Fruit fly (Drosophila melanogaster) whole organism, wandering third instar larva: ENCODE results near the gene CG5863.

Experiments
- Abd-B ChIP-seq: fragments of >200 bp; optimal IDR thresholded peaks from 2 replicates; lab custom pipeline; 2017; ENCODE audit warnings: missing biosample characterization, missing genetic modification characterization
- CG32264 ChIP-seq: fragments of 200-800 bp; sonication (Bioruptor generic); optimal IDR thresholded peaks from 2 replicates; lab custom pipeline; 2016; ENCODE audit warnings: missing biosample characterization, missing genetic modification characterization
- CG9705 ChIP-seq: fragments of 200-800 bp; sonication (Bioruptor generic); optimal IDR thresholded peaks from 2 replicates; lab custom pipeline; 2018; ENCODE audit warnings: missing biosample characterization, mild to moderate bottlenecking, missing genetic modification characterization
- CrebA ChIP-seq: fragments of 200-800 bp; sonication (Bioruptor generic); optimal IDR thresholded peaks from 2 replicates; lab custom pipeline; 2016; ENCODE audit warnings: missing biosample characterization, mild to moderate bottlenecking, missing genetic modification characterization, borderline replicate concordance
- Dfd ChIP-seq: fragments of >200 bp; optimal IDR thresholded peaks from 2 replicates; lab custom pipeline; 2017; ENCODE audit warnings: missing biosample characterization, missing genetic modification characterization
- Dif ChIP-seq: fragments of 200-275, 200-300 bp; sonication (Bioruptor generic); optimal IDR thresholded peaks from 2 replicates; lab custom pipeline; 2018; ENCODE audit warnings: missing biosample characterization, missing genetic modification characterization; ENCODE audit not compliant: partially characterized antibody
- GATAd ChIP-seq: sonication (Bioruptor generic); optimal IDR thresholded peaks from 2 replicates; lab custom pipeline; 2016; ENCODE audit warnings: missing biosample characterization, missing genetic modification characterization
- HLH106 ChIP-seq: fragments of 200-800 bp; optimal IDR thresholded peaks from 3 replicates; lab custom pipeline; 2019; ENCODE audit warnings: missing biosample characterization, mild to moderate bottlenecking, missing genetic modification characterization, moderate library complexity
- Hnf4 ChIP-seq: fragments of 200-800 bp; sonication (Bioruptor generic); optimal IDR thresholded peaks from 2 replicates; lab custom pipeline; 2016; ENCODE audit warnings: missing biosample characterization, mild to moderate bottlenecking, missing genetic modification characterization
- Hr78 ChIP-seq: fragments of >200 bp; optimal IDR thresholded peaks from 2 replicates; lab custom pipeline; 2017; ENCODE audit warnings: missing biosample characterization, missing genetic modification characterization
- Hr83 ChIP-seq: fragments of 200-300 bp; sonication (Bioruptor generic); optimal IDR thresholded peaks from 2 replicates; lab custom pipeline; 2016; ENCODE audit warnings: missing biosample characterization, mild to moderate bottlenecking, missing genetic modification characterization, moderate library complexity; ENCODE audit not compliant: poor library complexity, severe bottlenecking
- Jra ChIP-seq: sonication (Bioruptor generic); optimal IDR thresholded peaks from 2 replicates; lab custom pipeline; 2016; ENCODE audit warnings: missing biosample characterization, missing genetic modification characterization
- Mio ChIP-seq: sonication (Bioruptor generic); optimal IDR thresholded peaks from 2 replicates; lab custom pipeline; 2016; ENCODE audit warnings: missing biosample characterization, missing genetic modification characterization
- Myc ChIP-seq: fragments of >200 bp; optimal IDR thresholded peaks from 2 replicates; lab custom pipeline; 2017
- N ChIP-seq: fragments of >200 bp; optimal IDR thresholded peaks from 2 replicates; lab custom pipeline; 2018; ENCODE audit warnings: missing biosample characterization, missing external identifiers, missing genetic modification characterization
- OdsH ChIP-seq: fragments of 200-800 bp; sonication (Bioruptor generic); optimal IDR thresholded peaks from 2 replicates; lab custom pipeline; 2016; ENCODE audit warnings: missing biosample characterization, mild to moderate bottlenecking, missing genetic modification characterization
- Rel ChIP-seq, 2 experiments: fragments of 200-800 bp; sonication (Bioruptor generic) in 1 of 2; optimal IDR thresholded peaks; 2 replicates in 1 of 2; 3 replicates in 1 of 2; lab custom pipeline; 2016 to 2019; ENCODE audit warnings: mild to moderate bottlenecking in 2 of 2, missing biosample characterization in 2 of 2, missing genetic modification characterization in 2 of 2, moderate library complexity in 1 of 2
- Sp1 ChIP-seq: fragments of 200-800 bp; sonication (Bioruptor generic); optimal IDR thresholded peaks from 3 replicates; lab custom pipeline; 2019; ENCODE audit warnings: missing biosample characterization, mild to moderate bottlenecking, missing genetic modification characterization, moderate library complexity
- Vsx2 ChIP-seq: fragments of 200-300, 225-300 bp; sonication (Bioruptor generic); optimal IDR thresholded peaks from 2 replicates; lab custom pipeline; 2018; ENCODE audit warnings: missing biosample characterization, missing genetic modification characterization; ENCODE audit not compliant: partially characterized antibody
- br ChIP-seq: fragments of 200-800 bp; sonication (Bioruptor generic); optimal IDR thresholded peaks from 2 replicates; lab custom pipeline; 2016; ENCODE audit warnings: missing biosample characterization, missing genetic modification characterization
- brk ChIP-seq: fragments of 200-800 bp; sonication (Bioruptor generic); optimal IDR thresholded peaks from 2 replicates; lab custom pipeline; 2016; ENCODE audit warnings: missing biosample characterization, mild to moderate bottlenecking, missing genetic modification characterization
- dl ChIP-seq, 2 experiments: fragments of 175-275, 200-275 bp in 1 of 2; fragments of 200-275 bp in 1 of 2; sonication (Bioruptor generic); optimal IDR thresholded peaks; lab custom pipeline; 2018; ENCODE audit warnings: mild to moderate bottlenecking in 2 of 2, missing biosample characterization in 2 of 2, missing genetic modification characterization in 2 of 2, moderate library complexity in 2 of 2; ENCODE audit not compliant: partially characterized antibody in 2 of 2, insufficient read depth in 1 of 2
- dmrt93B ChIP-seq: fragments of 200-800 bp; sonication (Bioruptor generic); optimal IDR thresholded peaks from 2 replicates; lab custom pipeline; 2018; ENCODE audit warnings: missing biosample characterization, mild to moderate bottlenecking, missing genetic modification characterization
- dsf ChIP-seq: sonication (Bioruptor generic); optimal IDR thresholded peaks from 2 replicates; lab custom pipeline; 2016; ENCODE audit warnings: missing biosample characterization, missing genetic modification characterization, borderline replicate concordance
- ey ChIP-seq: fragments of 200-800 bp; sonication (Bioruptor generic); optimal IDR thresholded peaks from 2 replicates; lab custom pipeline; 2016; ENCODE audit warnings: missing biosample characterization, missing genetic modification characterization
- foxo ChIP-seq, 2 experiments: fragments of 200-800 bp; sonication (Bioruptor generic); optimal IDR thresholded peaks; 2 replicates in 1 of 2; 3 replicates in 1 of 2; lab custom pipeline; 2016 to 2017; ENCODE audit warnings: missing biosample characterization in 2 of 2, missing genetic modification characterization in 2 of 2
- fru ChIP-seq: fragments of 200-800 bp; sonication (Bioruptor generic); optimal IDR thresholded peaks from 3 replicates; lab custom pipeline; 2016; ENCODE audit warnings: missing biosample characterization, mild to moderate bottlenecking, missing genetic modification characterization
- h ChIP-seq: fragments of 200-800 bp; sonication (Bioruptor generic); optimal IDR thresholded peaks from 3 replicates; lab custom pipeline; 2016; ENCODE audit warnings: missing biosample characterization, mild to moderate bottlenecking, missing genetic modification characterization
- jim ChIP-seq: fragments of 175-275, 200-325 bp; sonication (Bioruptor generic); optimal IDR thresholded peaks from 2 replicates; lab custom pipeline; 2016; ENCODE audit warnings: missing biosample characterization, mild to moderate bottlenecking, missing genetic modification characterization
- lola ChIP-seq: fragments of >200 bp; optimal IDR thresholded peaks from 2 replicates; lab custom pipeline; 2017; ENCODE audit warnings: missing biosample characterization, missing genetic modification characterization
- pan ChIP-seq: fragments of >200 bp; optimal IDR thresholded peaks from 2 replicates; lab custom pipeline; 2017
- psq ChIP-seq: fragments of 200-800 bp; sonication (Bioruptor generic); optimal IDR thresholded peaks from 3 replicates; lab custom pipeline; 2017; ENCODE audit warnings: missing biosample characterization, mild to moderate bottlenecking, missing genetic modification characterization, moderate library complexity
- rgr ChIP-seq: fragments of 200-800 bp; sonication (Bioruptor generic); optimal IDR thresholded peaks from 3 replicates; lab custom pipeline; 2016; ENCODE audit warnings: missing biosample characterization, mild to moderate bottlenecking, missing genetic modification characterization
- sage ChIP-seq: fragments of 200-800 bp; sonication (Bioruptor generic); optimal IDR thresholded peaks from 2 replicates; lab custom pipeline; 2016; ENCODE audit warnings: missing biosample characterization, mild to moderate bottlenecking, missing genetic modification characterization
- sv ChIP-seq: fragments of 200-800 bp; sonication (Bioruptor generic); optimal IDR thresholded peaks from 3 replicates; lab custom pipeline; 2016; ENCODE audit warnings: missing biosample characterization, missing genetic modification characterization
- tai ChIP-seq: sonication (Bioruptor generic); optimal IDR thresholded peaks from 2 replicates; lab custom pipeline; 2016; ENCODE audit warnings: missing biosample characterization, missing genetic modification characterization
- usp ChIP-seq: fragments of >200 bp; optimal IDR thresholded peaks from 2 replicates; lab custom pipeline; 2017; ENCODE audit warnings: missing biosample characterization, missing genetic modification characterization
- woc ChIP-seq: sonication (Bioruptor generic); optimal IDR thresholded peaks from 2 replicates; lab custom pipeline; 2016; ENCODE audit warnings: missing biosample characterization, mild to moderate bottlenecking, missing genetic modification characterization

Gene CG5863

DNA sequence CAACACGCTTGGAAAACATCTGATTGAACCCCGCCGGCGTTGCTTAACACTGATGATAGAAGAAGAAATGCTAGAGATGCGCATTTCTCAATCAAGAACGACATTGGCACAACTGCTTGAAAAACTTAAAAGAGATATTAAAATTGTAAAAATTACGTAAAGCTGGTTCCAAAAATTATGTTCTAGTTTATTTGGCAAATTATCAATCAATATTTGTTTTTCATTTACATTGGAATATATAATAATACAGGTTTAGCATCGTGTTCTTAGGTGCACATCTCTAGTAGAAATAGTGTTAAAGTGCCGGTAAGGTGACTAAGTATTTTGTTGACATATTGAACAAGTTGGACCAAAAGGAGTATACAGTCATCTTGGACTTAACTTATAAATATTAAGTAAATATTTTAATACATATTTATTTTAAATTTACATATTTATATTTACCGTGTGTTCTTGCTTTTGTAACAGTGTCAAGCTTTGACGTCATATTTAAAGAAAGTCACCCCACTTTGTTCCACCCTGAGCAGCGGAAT is 19.5 kb upstream of the CG5863 start, which contains the start of the genes Brf and sds22 (continued):
- peak; percentile 18 for TF ChIP-seq Rel (GFP tag; optimal IDR thresholded peaks at IDR 0.05; lab: Kevin White, UChicago)
- TF ChIP-seq Rel (tag; optimal IDR thresholded peaks at IDR 0.05; lab: Kevin White, UChicago) = peak; percentile 79
- no peak for TF ChIP-seq N
- peak; percentile 97 for TF ChIP-seq tai (GFP tag; lab: Kevin White, UChicago)
- peak; percentile 97 for TF ChIP-seq sv (GFP tag; lab: Kevin White, UChicago)

DNA sequence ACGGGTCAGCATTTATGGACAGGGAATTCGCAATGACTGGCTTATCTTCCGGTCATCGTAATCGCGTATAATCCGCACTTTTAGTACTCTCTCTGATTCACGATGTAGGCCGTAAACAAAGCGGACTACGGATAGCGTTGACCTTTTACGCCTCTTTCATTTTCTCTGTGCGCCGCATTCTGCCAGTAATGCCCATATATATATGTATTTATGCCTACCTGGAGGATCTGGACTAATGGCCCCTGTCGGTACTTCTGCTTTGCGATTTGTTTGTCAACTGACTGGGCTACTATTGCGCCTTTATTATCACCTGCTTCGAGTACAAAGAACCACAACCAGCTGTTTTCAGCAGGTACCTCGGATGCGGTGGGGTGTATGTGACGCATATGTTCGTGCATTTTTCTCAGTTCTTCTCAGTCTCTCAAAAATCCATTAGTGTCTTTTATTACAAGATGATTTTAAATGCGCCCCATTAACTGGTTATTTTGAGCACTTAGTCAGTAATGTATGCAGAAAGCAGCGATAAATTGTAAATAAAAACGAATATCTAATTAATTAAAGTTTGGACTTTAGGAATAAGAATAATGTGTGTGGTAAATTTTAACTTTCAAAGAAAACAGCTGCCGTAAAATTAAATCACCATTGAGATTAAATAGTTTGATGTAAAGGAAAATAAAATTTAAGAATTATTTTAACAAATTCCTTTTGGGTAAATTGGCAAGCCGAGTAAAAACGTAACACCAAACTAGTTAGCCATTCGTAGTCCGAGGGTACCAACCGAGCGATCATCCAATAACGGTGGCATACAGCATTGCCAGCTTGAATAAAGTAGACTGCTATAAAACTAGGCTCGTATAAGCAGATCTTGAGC is 16.4 kb upstream of the CG5863 start, which contains the start of gene CREG:
CREG (minus strand) TSS at position 323 of the 871 bp plus-strand sequence.
- TF ChIP-seq dmrt93B (GFP tag; lab: Kevin White, UChicago) (peak; percentile 37), Hr78 (GFP tag; lab: Kevin White, UChicago) (no peak), dl (GFP tag; optimal IDR thresholded peaks at IDR 0.05; lab: Kevin White, UChicago; ENCODE audit: insufficient read depth in 1 of 2, partially characterized antibody in 2 of 2) (no peak), woc (GFP tag; lab: Kevin White, UChicago) (peak; percentile 70), Jra (GFP tag; lab: Kevin White, UChicago) (peak; percentile 42), Myc (no peak), Dfd (GFP tag; lab: Kevin White, UChicago) (peak; percentile 0), lola (GFP tag; lab: Kevin White, UChicago) (no peak), ey (GFP tag; lab: Kevin White, UChicago) (peak; percentile 32), brk (GFP tag; lab: Kevin White, UChicago) (no peak), rgr (GFP tag; lab: Kevin White, UChicago) (peak; percentile 32), N (no peak), sage (GFP tag; lab: Kevin White, UChicago) (no peak), Hr83 (GFP tag; lab: Kevin White, UChicago) (peak; percentile 66), Dif (no peak), HLH106 (tag; lab: Kevin White, UChicago) (peak; percentile 15), CrebA (GFP tag; lab: Kevin White, UChicago) (no peak), usp (GFP tag; lab: Kevin White, UChicago) (no peak), Rel (GFP tag; optimal IDR thresholded peaks at IDR 0.05; lab: Kevin White, UChicago) (no peak), Rel (tag; optimal IDR thresholded peaks at IDR 0.05; lab: Kevin White, UChicago) (peak; percentile 34), sv (GFP tag; lab: Kevin White, UChicago) (no peak), Vsx2 (no peak), h (GFP tag; lab: Kevin White, UChicago) (no peak), psq (GFP tag; lab: Kevin White, UChicago) (peak; percentile 43), Abd-B (GFP tag; lab: Kevin White, UChicago) (no peak), Mio (GFP tag; lab: Kevin White, UChicago) (no peak), jim (GFP tag; lab: Kevin White, UChicago) (no peak), OdsH (GFP tag; lab: Kevin White, UChicago) (peak; percentile 4), Sp1 (GFP tag; lab: Kevin White, UChicago) (peak; percentile 34), CG32264 (GFP tag; lab: Kevin White, UChicago) (no peak), CG9705 (GFP tag; lab: Kevin White, UChicago) (no peak), foxo (GFP tag; optimal IDR thresholded peaks at IDR 0.05; lab: Kevin White, UChicago) (peak in 1 of 2 experiments; percentile 48), Hnf4 (no peak), tai (GFP tag; lab: Kevin White, UChicago) (peak; percentile 19), fru (GFP tag; lab: Kevin White, UChicago) (peak; percentile 39), pan (peak; percentile 79), br (GFP tag; lab: Kevin White, UChicago) (peak; percentile 5), GATAd (no peak), dsf (GFP tag; lab: Kevin White, UChicago) (no peak)
